Fruit fly (Drosophila melanogaster) whole organism, embryonic: ENCODE data around the gene Lamtor3.
A peak's percentile ranks its signal among the peaks of the same experiment; 100 is the strongest.

Experiments used
- Asciz ChIP-seq: fragments of 200-800 bp; sonication (Bioruptor generic); optimal IDR thresholded peaks from 2 replicates; lab custom pipeline; 2017; ENCODE audit warnings: missing biosample characterization, mild to moderate bottlenecking, missing genetic modification characterization, missing genetic modification reagents
- Atf6 ChIP-seq: fragments of 200-800 bp; sonication (Bioruptor generic); IDR thresholded peaks from 2 replicates; pipeline ENCODE4 v1.3.6; 2022; ENCODE audit warnings: missing biosample characterization, missing genetic modification characterization
- Awh ChIP-seq: fragments of 200-800 bp; sonication (Bioruptor generic); IDR thresholded peaks from 2 replicates; pipeline ENCODE4, ENCODE4 v1.3.6; 2022; ENCODE audit warnings: missing biosample characterization, missing genetic modification characterization
- CG10147 ChIP-seq: fragments of 200-800 bp; sonication (Bioruptor generic); optimal IDR thresholded peaks from 2 replicates; lab custom pipeline; 2019; ENCODE audit warnings: missing biosample characterization, mild to moderate bottlenecking, missing genetic modification characterization, moderate library complexity
- CG10431 ChIP-seq: fragments of 200-800 bp; sonication (Bioruptor generic); optimal IDR thresholded peaks from 3 replicates; lab custom pipeline; 2018; ENCODE audit warnings: missing biosample characterization, mild to moderate bottlenecking, missing genetic modification characterization
- CG10565 ChIP-seq: fragments of 200-800 bp; sonication (Bioruptor generic); optimal IDR thresholded peaks from 3 replicates; lab custom pipeline; 2016; ENCODE audit warnings: missing biosample characterization, mild to moderate bottlenecking, missing genetic modification characterization
- CG11247 ChIP-seq: fragments of 200-800 bp; sonication (Bioruptor generic); IDR thresholded peaks from 2 replicates; pipeline ENCODE4 v1.3.6; 2022; ENCODE audit warnings: missing biosample characterization, missing genetic modification characterization
- CG13624 ChIP-seq: fragments of 200-800 bp; sonication (Bioruptor generic); optimal IDR thresholded peaks from 2 replicates; lab custom pipeline; 2016; ENCODE audit warnings: missing biosample characterization, missing genetic modification characterization
- CG14710 ChIP-seq: fragments of 200-800 bp; sonication (Bioruptor generic); optimal IDR thresholded peaks from 3 replicates; lab custom pipeline; 2019; ENCODE audit warnings: missing biosample characterization, mild to moderate bottlenecking, missing genetic modification characterization, moderate library complexity
- CG1647 ChIP-seq: fragments of 200-800 bp; sonication (Bioruptor generic); optimal IDR thresholded peaks from 3 replicates; lab custom pipeline; 2016; ENCODE audit warnings: missing biosample characterization, missing genetic modification characterization
- CG16815 ChIP-seq: fragments of 200-800 bp; sonication (Bioruptor generic); optimal IDR thresholded peaks from 3 replicates; lab custom pipeline; 2017; ENCODE audit warnings: missing biosample characterization, mild to moderate bottlenecking, missing genetic modification characterization
- CG17385 ChIP-seq: fragments of 200-800 bp; sonication (Bioruptor generic); optimal IDR thresholded peaks from 3 replicates; lab custom pipeline; 2018; ENCODE audit warnings: missing biosample characterization, mild to moderate bottlenecking, missing genetic modification characterization
- CG2116 ChIP-seq: fragments of 200-800 bp; sonication (Bioruptor generic); optimal IDR thresholded peaks from 3 replicates; lab custom pipeline; 2018; ENCODE audit warnings: missing biosample characterization, mild to moderate bottlenecking, missing genetic modification characterization
- CG42726 ChIP-seq: fragments of 200-800 bp; sonication (Bioruptor generic); IDR thresholded peaks from 2 replicates; pipeline ENCODE4 v1.3.6; 2022; ENCODE audit warnings: missing biosample characterization, missing genetic modification characterization; ENCODE audit not compliant: partially characterized antibody
- CG4404 ChIP-seq: fragments of 200-800 bp; sonication (Bioruptor generic); IDR thresholded peaks from 2 replicates; pipeline ENCODE4 v1.3.6; 2022; ENCODE audit warnings: missing biosample characterization, missing genetic modification characterization
- CG5180 ChIP-seq: fragments of 200-800 bp; sonication (Bioruptor generic); optimal IDR thresholded peaks from 3 replicates; lab custom pipeline; 2017; ENCODE audit warnings: missing biosample characterization, missing genetic modification characterization, mild to moderate bottlenecking, moderate library complexity, missing genetic modification reagents
- CG5953 ChIP-seq: fragments of 200-800 bp; sonication (Bioruptor generic); IDR thresholded peaks from 2 replicates; pipeline ENCODE4 v1.3.6; 2022; ENCODE audit warnings: missing biosample characterization, missing genetic modification characterization
- CG6765 ChIP-seq: fragments of 200-800 bp; sonication (Bioruptor generic); optimal IDR thresholded peaks from 3 replicates; lab custom pipeline; 2017; ENCODE audit warnings: missing biosample characterization, mild to moderate bottlenecking, missing genetic modification characterization
- CG6791 ChIP-seq: fragments of 200-800 bp; sonication (Bioruptor generic); IDR thresholded peaks from 3 replicates; pipeline ENCODE4 v1.3.6; 2022; ENCODE audit warnings: missing biosample characterization, missing genetic modification characterization; ENCODE audit not compliant: partially characterized antibody
- CG9437 ChIP-seq: fragments of 200-800 bp; sonication (Bioruptor generic); optimal IDR thresholded peaks from 2 replicates; lab custom pipeline; 2018; ENCODE audit warnings: missing biosample characterization, mild to moderate bottlenecking, missing genetic modification characterization
- CG9817 ChIP-seq: fragments of 200-800 bp; sonication (Bioruptor generic); optimal IDR thresholded peaks from 2 replicates; lab custom pipeline; 2018; ENCODE audit warnings: missing biosample characterization, mild to moderate bottlenecking, missing genetic modification characterization, moderate library complexity
- CHES-1-like ChIP-seq: fragments of 200-800 bp; sonication (Bioruptor generic); optimal IDR thresholded peaks from 2 replicates; lab custom pipeline; 2016; ENCODE audit warnings: missing biosample characterization, missing genetic modification characterization
- D19A ChIP-seq: fragments of 200-800 bp; optimal IDR thresholded peaks from 3 replicates; lab custom pipeline; 2019; ENCODE audit warnings: missing biosample characterization, mild to moderate bottlenecking, missing genetic modification characterization, moderate library complexity
- Dad ChIP-seq: fragments of 200-800 bp; sonication (Bioruptor generic); optimal IDR thresholded peaks from 3 replicates; lab custom pipeline; 2016; ENCODE audit warnings: missing biosample characterization, missing genetic modification characterization
- Fer1 ChIP-seq: fragments of 200-800 bp; sonication (Bioruptor generic); optimal IDR thresholded peaks from 2 replicates; lab custom pipeline; 2017; ENCODE audit warnings: missing biosample characterization, mild to moderate bottlenecking, missing genetic modification characterization
- Hmx ChIP-seq: fragments of 200-800 bp; sonication (Bioruptor generic); optimal IDR thresholded peaks from 2 replicates; lab custom pipeline; 2016; ENCODE audit warnings: missing biosample characterization, missing genetic modification characterization
- NC2β ChIP-seq: fragments of 200-800 bp; sonication (Bioruptor generic); optimal IDR thresholded peaks from 2 replicates; lab custom pipeline; 2016; ENCODE audit warnings: missing biosample characterization, missing genetic modification characterization
- Oli ChIP-seq: fragments of 200-800 bp; sonication (Bioruptor generic); optimal IDR thresholded peaks from 2 replicates; lab custom pipeline; 2018; ENCODE audit warnings: missing biosample characterization, mild to moderate bottlenecking, missing genetic modification characterization, moderate library complexity
- PHDP ChIP-seq: fragments of 200-800 bp; sonication (Bioruptor generic); optimal IDR thresholded peaks from 3 replicates; lab custom pipeline; 2018; ENCODE audit warnings: missing biosample characterization, mild to moderate bottlenecking, missing genetic modification characterization, moderate library complexity
- Sry-β ChIP-seq: fragments of 200-800 bp; sonication (Bioruptor generic); optimal IDR thresholded peaks from 2 replicates; lab custom pipeline; 2018; ENCODE audit warnings: missing biosample characterization, mild to moderate bottlenecking, missing genetic modification characterization, moderate library complexity
- chm ChIP-seq: fragments of 200-800 bp; sonication (Bioruptor generic); IDR thresholded peaks from 2 replicates; pipeline ENCODE4 v1.3.6; 2022; ENCODE audit warnings: missing biosample characterization, missing genetic modification characterization
- ci ChIP-seq: fragments of 200-800 bp; sonication (Bioruptor generic); IDR thresholded peaks from 3 replicates; pipeline ENCODE4 v1.3.6; 2022; ENCODE audit warnings: missing biosample characterization, missing genetic modification characterization
- dm ChIP-seq: fragments of 200-800 bp; sonication (Bioruptor generic); optimal IDR thresholded peaks from 3 replicates; lab custom pipeline; 2016; ENCODE audit warnings: missing biosample characterization, missing genetic modification characterization
- emc ChIP-seq: fragments of 200-800 bp; sonication (Bioruptor generic); optimal IDR thresholded peaks from 2 replicates; lab custom pipeline; 2016; ENCODE audit warnings: missing biosample characterization, missing genetic modification characterization
- eyg ChIP-seq: fragments of 200-800 bp; sonication (Bioruptor generic); optimal IDR thresholded peaks from 3 replicates; lab custom pipeline; 2016; ENCODE audit warnings: missing biosample characterization, missing genetic modification characterization
- fu2 ChIP-seq: fragments of 200-800 bp; sonication (Bioruptor generic); optimal IDR thresholded peaks from 2 replicates; lab custom pipeline; 2016; ENCODE audit warnings: missing biosample characterization, missing genetic modification characterization
- her ChIP-seq: fragments of 200-800 bp; sonication (Bioruptor generic); optimal IDR thresholded peaks from 2 replicates; lab custom pipeline; 2016; ENCODE audit warnings: missing biosample characterization, missing genetic modification characterization
- lbe ChIP-seq: fragments of 200-800 bp; sonication (Bioruptor generic); optimal IDR thresholded peaks from 2 replicates; lab custom pipeline; 2016; ENCODE audit warnings: missing biosample characterization, mild to moderate bottlenecking, missing genetic modification characterization
- mld ChIP-seq: fragments of 200-800 bp; sonication (Bioruptor generic); IDR thresholded peaks from 3 replicates; pipeline ENCODE4 v1.3.6; 2022; ENCODE audit warnings: missing biosample characterization, missing genetic modification characterization; ENCODE audit not compliant: partially characterized antibody
- pfk ChIP-seq: fragments of 200-800 bp; sonication (Bioruptor generic); optimal IDR thresholded peaks from 2 replicates; lab custom pipeline; 2018; ENCODE audit warnings: missing biosample characterization, mild to moderate bottlenecking, missing genetic modification characterization, moderate library complexity
- pho ChIP-seq: fragments of 200-800 bp; sonication (Bioruptor generic); optimal IDR thresholded peaks from 2 replicates; lab custom pipeline; 2016; ENCODE audit warnings: missing biosample characterization, missing genetic modification characterization
- prd ChIP-seq, 3 experiments: fragments of >200 bp in 2 of 3; fragments of 200-800 bp in 1 of 3; sonication (Bioruptor generic) in 1 of 3; optimal IDR thresholded peaks in 2 of 3; IDR thresholded peaks in 1 of 3; 2 replicates in 2 of 3; 3 replicates in 1 of 3; pipeline versions ENCODE4 v1.3.6 to Lab custom; 2017 to 2022; ENCODE audit warnings: missing biosample characterization in 1 of 3, missing genetic modification characterization in 1 of 3
- pzg ChIP-seq: fragments of 200-800 bp; sonication (Bioruptor generic); optimal IDR thresholded peaks from 3 replicates; lab custom pipeline; 2018; ENCODE audit warnings: missing biosample characterization, mild to moderate bottlenecking, missing genetic modification characterization, moderate library complexity
- run ChIP-seq: fragments of 200-800 bp; sonication (Bioruptor generic); optimal IDR thresholded peaks from 3 replicates; lab custom pipeline; 2018; ENCODE audit warnings: missing biosample characterization, mild to moderate bottlenecking, missing genetic modification characterization
- sens ChIP-seq: fragments of 200-800 bp; sonication (Bioruptor generic); peaks from one replicate; lab custom pipeline; 2016; ENCODE audit warnings: missing biosample characterization, missing genetic modification characterization
- slbo ChIP-seq: fragments of 200-800 bp; sonication (Bioruptor generic); IDR thresholded peaks from 2 replicates; pipeline ENCODE4 v1.3.6; 2022; ENCODE audit warnings: missing biosample characterization, missing genetic modification characterization
- trh ChIP-seq: fragments of 200-800 bp; sonication (Bioruptor generic); optimal IDR thresholded peaks from 2 replicates; lab custom pipeline; 2016; ENCODE audit warnings: missing biosample characterization, missing genetic modification characterization
- zfh2 ChIP-seq: fragments of 200-800 bp; sonication (Bioruptor generic); optimal IDR thresholded peaks from 2 replicates; lab custom pipeline; 2016; ENCODE audit warnings: missing biosample characterization, missing genetic modification characterization

Gene Lamtor3

DNA sequence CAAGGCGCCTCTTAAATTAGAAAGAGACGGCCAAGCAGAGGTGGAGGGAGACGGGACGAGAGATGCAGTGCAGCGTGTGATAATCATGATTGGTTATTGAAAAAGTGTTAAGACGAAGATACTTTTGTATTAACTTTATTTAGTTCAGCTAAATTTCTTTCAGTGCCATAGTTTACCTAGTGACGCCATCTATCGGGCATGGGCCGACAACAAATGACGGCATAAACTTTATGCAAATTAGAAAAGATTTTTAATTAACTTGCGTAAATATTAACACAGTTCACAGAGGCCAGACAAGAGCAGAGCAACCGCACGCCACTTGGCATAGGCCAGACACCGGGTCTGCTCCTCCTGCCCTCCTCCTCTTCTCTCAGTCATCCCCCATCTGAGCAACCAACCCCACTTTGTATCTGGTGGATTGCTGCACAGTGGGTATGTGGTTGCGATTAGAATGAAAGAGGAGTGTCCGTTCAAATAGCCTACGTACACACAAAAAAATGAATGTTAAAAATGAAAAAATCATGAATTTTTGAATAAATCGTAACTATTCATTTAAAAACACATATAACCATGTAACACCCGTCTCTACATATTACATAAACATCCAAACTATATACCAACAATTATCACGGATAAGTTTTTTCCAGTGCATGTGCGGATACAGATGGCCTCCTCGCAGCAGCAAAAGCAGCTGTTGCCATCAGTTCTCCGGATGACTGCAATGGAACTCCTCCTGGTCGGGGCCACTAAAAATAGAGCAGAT is 14.9 kb upstream of the Lamtor3 start (continued):
- TF ChIP-seq pzg (GFP tag; lab: Kevin White, UChicago) (no peak), CG6765 (GFP tag; lab: Kevin White, UChicago) (no peak), CG2116 (GFP tag; lab: Kevin White, UChicago) (peak; percentile 30), CG5180 (GFP tag; lab: Kevin White, UChicago) (peak; percentile 64), CG9437 (GFP tag; lab: Kevin White, UChicago) (peak; percentile 71), slbo (no peak; the same call in 1 of the 2 replicates), pfk (GFP tag; lab: Kevin White, UChicago) (no peak), Asciz (GFP tag; lab: Kevin White, UChicago) (peak; percentile 74), CG9817 (tag; lab: Kevin White, UChicago) (peak; percentile 70), Atf6 (peak; percentile 75), run (tag; lab: Kevin White, UChicago) (peak; percentile 73), sens (GFP tag; lab: Kevin White, UChicago) (peak; percentile 98), CG10147 (no peak), CG13624 (peak; percentile 77), zfh2 (GFP tag; lab: Kevin White, UChicago) (no peak), trh (GFP tag; lab: Kevin White, UChicago) (peak; percentile 60), CG4404 (GFP tag; lab: Robert Waterston, UW) (peak; percentile 63), dm (GFP tag; lab: Kevin White, UChicago) (peak; percentile 49), CG10431 (GFP tag; lab: Kevin White, UChicago) (peak; percentile 46), eyg (GFP tag; lab: Kevin White, UChicago) (peak; percentile 62), CG1647 (peak; percentile 73), Awh (peak; percentile 62; the same call in 1 of the 2 replicates), PHDP (tag; lab: Kevin White, UChicago) (peak; percentile 86), D19A (tag; lab: Kevin White, UChicago) (peak; percentile 85), pho (peak; percentile 76), ci (GFP tag; lab: Robert Waterston, UW) (peak; percentile 92), CG17385 (GFP tag; lab: Kevin White, UChicago) (peak; percentile 78), Fer1 (GFP tag; lab: Kevin White, UChicago) (peak; percentile 85), CG10565 (GFP tag; lab: Kevin White, UChicago) (peak; percentile 7), CG11247 (GFP tag; lab: Robert Waterston, UW) (peak; percentile 47; the same call in 1 of the 2 replicates), Sry-β (GFP tag; lab: Kevin White, UChicago) (peak; percentile 27), CG16815 (GFP tag; lab: Kevin White, UChicago) (peak; percentile 63), NC2β (GFP tag; lab: Kevin White, UChicago) (peak; percentile 72), mld (no peak), CG42726 (GFP tag; lab: Robert Waterston, UW) (no peak), CHES-1-like (GFP tag; lab: Kevin White, UChicago) (peak; percentile 62), lbe (GFP tag; lab: Kevin White, UChicago) (no peak), CG6791 (no peak), chm (GFP tag; lab: Robert Waterston, UW) (no peak), Oli (tag; lab: Kevin White, UChicago) (peak; percentile 82), CG14710 (tag; lab: Kevin White, UChicago) (peak; percentile 84), her (peak; percentile 66), prd (optimal IDR thresholded peaks at IDR 0.05; lab: Kevin White, UChicago) (no peak), prd (GFP tag; IDR thresholded peaks at IDR 0.05; lab: Robert Waterston, UW) (peak; percentile 79; the same call in 2 of the 3 replicates), Hmx (GFP tag; lab: Kevin White, UChicago) (no peak), fu2 (peak; percentile 61), CG5953 (GFP tag; lab: Robert Waterston, UW) (peak; percentile 73; the same call in 1 of the 2 replicates), emc (peak; percentile 69), Dad (GFP tag; lab: Kevin White, UChicago) (peak; percentile 75)
